Fruit fly (Drosophila melanogaster): ENCODE results near the gene Atu.

Atu gene

dm6 chr3R:5649903-5650302 lies 36.7 kb downstream of the Atu start:
- TF ChIP-seq psq (GFP tag; optimal IDR thresholded peaks at IDR 0.05) (no peak), Dfd (GFP tag; optimal IDR thresholded peaks at IDR 0.05) (peak; percentile 66)

- TF ChIP-seq tai (GFP tag; optimal IDR thresholded peaks at IDR 0.05) (no peak), woc (GFP tag; optimal IDR thresholded peaks at IDR 0.05) (no peak), Rel (GFP tag; optimal IDR thresholded peaks at IDR 0.05) (no peak), Rel (tag; optimal IDR thresholded peaks at IDR 0.05) (no peak), Jra (GFP tag; optimal IDR thresholded peaks at IDR 0.05) (no peak), br (GFP tag; optimal IDR thresholded peaks at IDR 0.05) (no peak), Abd-B (GFP tag; optimal IDR thresholded peaks at IDR 0.05) (no peak), fru (GFP tag; optimal IDR thresholded peaks at IDR 0.05) (no peak), CG9705 (GFP tag; optimal IDR thresholded peaks at IDR 0.05) (no peak), dl (GFP tag; optimal IDR thresholded peaks at IDR 0.05; ENCODE audit: insufficient read depth in 1 of 2, partially characterized antibody in 2 of 2) (no peak)
Measured at dm6 chr3R:5653887-5654286, 40.7 kb downstream of the Atu start.

- TF ChIP-seq pan (optimal IDR thresholded peaks at IDR 0.05) (no peak), CG32264 (GFP tag; optimal IDR thresholded peaks at IDR 0.05) (peak; percentile 81), br (GFP tag; optimal IDR thresholded peaks at IDR 0.05) (peak; percentile 93), GATAd (GFP tag; optimal IDR thresholded peaks at IDR 0.05) (peak; percentile 92), tai (GFP tag; optimal IDR thresholded peaks at IDR 0.05) (no peak), dsf (GFP tag; optimal IDR thresholded peaks at IDR 0.05; ENCODE audit: borderline replicate concordance) (peak; percentile 93), h (GFP tag; optimal IDR thresholded peaks at IDR 0.05) (peak; percentile 95), usp (GFP tag; optimal IDR thresholded peaks at IDR 0.05) (no peak), sage (GFP tag; optimal IDR thresholded peaks at IDR 0.05) (peak; percentile 88), jim (GFP tag; optimal IDR thresholded peaks at IDR 0.05) (peak; percentile 3), Dif (GFP tag; optimal IDR thresholded peaks at IDR 0.05; ENCODE audit: partially characterized antibody) (peak; percentile 5), Hr78 (GFP tag; optimal IDR thresholded peaks at IDR 0.05) (no peak), rgr (GFP tag; optimal IDR thresholded peaks at IDR 0.05) (peak; percentile 94), HLH106 (tag; optimal IDR thresholded peaks at IDR 0.05) (peak; percentile 95), psq (GFP tag; optimal IDR thresholded peaks at IDR 0.05) (peak; percentile 87), Hnf4 (GFP tag; optimal IDR thresholded peaks at IDR 0.05) (peak; percentile 95), brk (GFP tag; optimal IDR thresholded peaks at IDR 0.05) (no peak), Jra (GFP tag; optimal IDR thresholded peaks at IDR 0.05) (peak; percentile 91), Dfd (GFP tag; optimal IDR thresholded peaks at IDR 0.05) (no peak), Rel (GFP tag; optimal IDR thresholded peaks at IDR 0.05) (no peak), Rel (tag; optimal IDR thresholded peaks at IDR 0.05) (peak; percentile 69), CrebA (GFP tag; optimal IDR thresholded peaks at IDR 0.05; ENCODE audit: borderline replicate concordance) (no peak), foxo (GFP tag; optimal IDR thresholded peaks at IDR 0.05) (peak; percentile 41 to 96), fru (GFP tag; optimal IDR thresholded peaks at IDR 0.05) (peak; percentile 93), N (GFP tag; optimal IDR thresholded peaks at IDR 0.05) (no peak), Sp1 (GFP tag; optimal IDR thresholded peaks at IDR 0.05) (peak; percentile 91), Hr83 (GFP tag; optimal IDR thresholded peaks at IDR 0.05; ENCODE audit: poor library complexity, severe bottlenecking) (peak; percentile 50), sv (GFP tag; optimal IDR thresholded peaks at IDR 0.05) (peak; percentile 91), Mio (GFP tag; optimal IDR thresholded peaks at IDR 0.05) (peak; percentile 55), OdsH (GFP tag; optimal IDR thresholded peaks at IDR 0.05) (peak; percentile 90), Vsx2 (GFP tag; optimal IDR thresholded peaks at IDR 0.05; ENCODE audit: partially characterized antibody) (no peak), CG9705 (GFP tag; optimal IDR thresholded peaks at IDR 0.05) (peak; percentile 87), dl (GFP tag; optimal IDR thresholded peaks at IDR 0.05; ENCODE audit: insufficient read depth in 1 of 2, partially characterized antibody in 2 of 2) (no peak), woc (GFP tag; optimal IDR thresholded peaks at IDR 0.05) (peak; percentile 97), ey (GFP tag; optimal IDR thresholded peaks at IDR 0.05) (peak; percentile 94), dmrt93B (GFP tag; optimal IDR thresholded peaks at IDR 0.05) (peak; percentile 94)
Measured at dm6 chr3R:5654692-5655181, 41.6 kb downstream of the Atu start, which contains the start of the genes elm and MED27. TSS of gene elm (minus strand) at chr3R:5654861. TSS of gene MED27 (plus strand) at chr3R:5655139.

All from whole organism, wandering third instar larva.